Worm (Caenorhabditis elegans): Measurements from ENCODE around the gene clec-142.

Gene clec-142

DNA sequence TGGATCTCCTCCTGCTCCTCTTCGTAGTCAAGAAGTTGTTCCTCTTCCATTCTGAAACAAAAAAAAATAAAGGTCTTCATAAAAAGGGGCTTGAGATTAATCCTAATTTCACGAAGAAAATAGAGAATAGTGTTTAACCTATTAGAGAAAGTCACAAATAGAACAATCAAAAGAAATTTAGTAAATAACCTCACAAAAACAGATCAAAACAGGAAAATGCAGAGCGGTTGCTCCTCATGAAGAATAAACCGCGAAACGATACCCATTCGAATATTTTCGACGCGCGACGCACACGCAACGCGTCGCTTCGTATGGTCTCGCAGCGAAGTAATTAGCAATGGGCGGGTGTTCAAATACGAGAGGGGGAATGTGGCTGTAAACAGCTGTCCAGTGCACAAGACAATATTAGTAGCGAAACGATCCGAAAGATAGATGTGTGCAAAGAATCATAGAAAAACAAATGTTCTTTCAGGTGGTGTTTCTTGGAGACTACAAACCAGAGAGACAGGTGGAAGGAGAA lies 50.4 kb downstream of the clec-142 start, which contains the start of gene hel-1 (continued):
- TF ChIP-seq dsc-1 (tag; optimal IDR thresholded peaks at IDR 0.05) = peak; percentile 74
- peak; percentile 80 for TF ChIP-seq swsn-7 (tag; optimal IDR thresholded peaks at IDR 0.05)
- TF ChIP-seq pax-3 (tag; optimal IDR thresholded peaks at IDR 0.05) = no peak
- peak; percentile 86 to 95 for TF ChIP-seq efl-1 (optimal IDR thresholded peaks at IDR 0.05)
- peak; percentile 94 to 99 for TF ChIP-seq efl-1 (GFP tag; optimal IDR thresholded peaks at IDR 0.05 in 1 of 2)
- TF ChIP-seq sox-4 (tag; optimal IDR thresholded peaks at IDR 0.05) = no peak
- TF ChIP-seq nhr-28 (tag; optimal IDR thresholded peaks at IDR 0.05) = no peak
- TF ChIP-seq mdl-1 (tag; optimal IDR thresholded peaks at IDR 0.05) = peak in 1 of 2 experiments; percentile 81
- peak; percentile 86 to 95 for TF ChIP-seq lsy-2 (tag; optimal IDR thresholded peaks at IDR 0.05)
- peak; percentile 37 for TF ChIP-seq lir-3 (tag; optimal IDR thresholded peaks at IDR 0.05; ENCODE audit: poor library complexity)
- no peak for TF ChIP-seq sup-37 (GFP tag; optimal IDR thresholded peaks at IDR 0.05)
- TF ChIP-seq ceh-88 (GFP tag; IDR thresholded peaks at IDR 0.05) = no peak
- TF ChIP-seq mab-9 (GFP tag; IDR thresholded peaks at IDR 0.05) = peak; percentile 39; the same call in 1 of the 2 replicates
- TF ChIP-seq nhr-19 (GFP tag; conservative IDR thresholded peaks at IDR 0.05) = peak; percentile 84
- TF ChIP-seq unc-62 (GFP tag; optimal IDR thresholded peaks at IDR 0.05) = no peak
- peak; percentile 24 to 88 (median 69) for TF ChIP-seq ceh-82 (tag; optimal IDR thresholded peaks at IDR 0.05)
- TF ChIP-seq nhr-76 (tag; optimal IDR thresholded peaks at IDR 0.05) = no peak
- TF ChIP-seq C34B4.2 (tag; optimal IDR thresholded peaks at IDR 0.05) = no peak
- no peak for TF ChIP-seq tlp-1 (tag; optimal IDR thresholded peaks at IDR 0.05)
- no peak for TF ChIP-seq snpc-4 (tag; optimal IDR thresholded peaks at IDR 0.05)
- no peak for TF ChIP-seq hlh-17 (GFP tag; optimal IDR thresholded peaks at IDR 0.05; ENCODE audit: borderline replicate concordance)
- TF ChIP-seq vab-15 (tag; optimal IDR thresholded peaks at IDR 0.05) = peak; percentile 100
- TF ChIP-seq nhr-77 (tag; optimal IDR thresholded peaks at IDR 0.05) = peak; percentile 69
- TF ChIP-seq pag-3 (tag; optimal IDR thresholded peaks at IDR 0.05; ENCODE audit: borderline replicate concordance, insufficient read depth) = no peak
- no peak for TF ChIP-seq unc-30 (tag; optimal IDR thresholded peaks at IDR 0.05)
- TF ChIP-seq egl-13 (tag; optimal IDR thresholded peaks at IDR 0.05) = peak; percentile 2
- TF ChIP-seq nhr-90 (tag; optimal IDR thresholded peaks at IDR 0.05; ENCODE audit: poor library complexity) = peak; percentile 52
- TF ChIP-seq nhr-47 (tag; optimal IDR thresholded peaks at IDR 0.05) = peak; percentile 82
- TF ChIP-seq ces-1 (GFP tag; optimal IDR thresholded peaks at IDR 0.05) = no peak
- no peak for TF ChIP-seq Y116A8C.19 (tag; optimal IDR thresholded peaks at IDR 0.05; ENCODE audit: borderline replicate concordance)
- TF ChIP-seq fkh-8 (tag; optimal IDR thresholded peaks at IDR 0.05) = peak; percentile 74

DNA sequence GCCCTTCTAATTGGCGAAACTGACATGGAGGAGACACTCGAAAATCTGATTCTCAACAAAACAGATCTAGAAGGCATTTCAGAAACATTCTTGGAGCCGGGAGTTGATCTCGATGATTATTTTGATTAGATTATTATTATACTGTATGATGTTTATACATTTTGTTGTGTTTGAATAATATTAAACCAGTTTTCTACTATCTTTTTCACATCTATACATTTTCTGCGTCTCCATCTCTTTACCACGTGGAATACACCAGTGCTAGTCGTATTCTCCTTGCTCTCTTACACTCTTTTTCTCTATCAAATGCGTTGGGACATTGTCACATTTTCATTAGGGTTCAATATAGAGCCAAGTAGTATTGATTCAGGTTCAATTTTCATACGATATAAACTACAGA lies 51.0 kb downstream of the clec-142 start, which contains the start of gene C26D10.4:
Gene C26D10.4 (plus strand): TSS at position 301 of the 400 bp plus-strand sequence.
- TF ChIP-seq dpl-1 (GFP tag; optimal IDR thresholded peaks at IDR 0.05) = peak in 2 of 3 experiments; percentile 10 to 11
- TF ChIP-seq efl-1 (optimal IDR thresholded peaks at IDR 0.05) = no peak
- TF ChIP-seq efl-1 (GFP tag; optimal IDR thresholded peaks at IDR 0.05 in 1 of 2) = peak in 1 of 2 experiments; percentile 15
- TF ChIP-seq snu-23 (GFP tag; optimal IDR thresholded peaks at IDR 0.05) = peak; percentile 4
- TF ChIP-seq ztf-4 (tag; optimal IDR thresholded peaks at IDR 0.05) = no peak
- no peak for TF ChIP-seq hlh-4 (tag; optimal IDR thresholded peaks at IDR 0.05)
